Worm (Caenorhabditis elegans): ENCODE data around the gene F46B6.10.

The F46B6.10 gene

DNA sequence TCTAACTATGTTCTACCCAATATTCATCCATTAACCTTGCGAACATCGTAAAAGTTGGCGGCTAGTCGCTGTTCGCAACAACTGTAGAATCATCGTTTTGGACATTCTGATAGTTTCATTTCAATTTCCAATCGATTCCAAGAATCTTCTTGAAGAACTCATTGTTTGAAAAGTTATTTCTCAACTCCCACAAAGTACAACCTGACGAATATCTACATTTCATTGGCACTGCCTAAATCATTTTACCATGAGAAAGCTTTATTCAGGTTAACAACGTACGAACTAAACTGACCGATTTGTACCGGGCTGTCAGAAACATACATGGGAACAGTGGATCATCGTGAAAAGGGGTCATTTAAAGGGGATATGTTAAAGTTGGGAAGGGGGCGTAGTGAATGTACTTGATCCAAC, 15.1 kb downstream of the F46B6.10 start, which contains the start of gene F46B6.6 (continued):
- TF ChIP-seq ztf-25 (GFP tag; IDR thresholded peaks at IDR 0.05): no peak
- peak in 1 of 2 experiments; percentile 41 for TF ChIP-seq let-607 (tag; optimal IDR thresholded peaks at IDR 0.05)
- TF ChIP-seq him-1 (tag; optimal IDR thresholded peaks at IDR 0.05): no peak
- peak; percentile 50; the same call in 1 of the 2 replicates for TF ChIP-seq ekl-4 (GFP tag; IDR thresholded peaks at IDR 0.05)
- TF ChIP-seq tlf-1 (GFP tag; optimal IDR thresholded peaks at IDR 0.05): peak; percentile 12
- peak; percentile 60; the same call in 1 of the 2 replicates for TF ChIP-seq madf-3 (GFP tag; IDR thresholded peaks at IDR 0.05)
- no peak for TF ChIP-seq egrh-3 (GFP tag; IDR thresholded peaks at IDR 0.05)
- no peak for TF ChIP-seq ets-4 (GFP tag; optimal IDR thresholded peaks at IDR 0.05)
- TF ChIP-seq egl-18 (GFP tag; IDR thresholded peaks at IDR 0.05): no peak
- TF ChIP-seq hmg-20 (GFP tag; IDR thresholded peaks at IDR 0.05): no peak
- 0 out of 2 replicates have a peak, but pooled peaks have one; percentile 10 for TF ChIP-seq C06A6.2 (GFP tag; conservative IDR thresholded peaks at IDR 0.05)
- peak; percentile 12 for TF ChIP-seq lsl-1 (GFP tag; optimal IDR thresholded peaks at IDR 0.05)
- TF ChIP-seq F57C9.4 (tag; optimal IDR thresholded peaks at IDR 0.05): no peak
- TF ChIP-seq aptf-2 (GFP tag; conservative IDR thresholded peaks at IDR 0.05): no peak
- peak; percentile 29; the same call in 1 of the 2 replicates for TF ChIP-seq madf-6 (GFP tag; IDR thresholded peaks at IDR 0.05)
- TF ChIP-seq ztf-6 (GFP tag; IDR thresholded peaks at IDR 0.05): no peak
- TF ChIP-seq Y67H2A.10 (GFP tag; conservative IDR thresholded peaks at IDR 0.05): no peak
- peak; percentile 41; the same call in 1 of the 2 replicates for TF ChIP-seq K11D2.4 (GFP tag; IDR thresholded peaks at IDR 0.05)
- TF ChIP-seq somi-1 (GFP tag; optimal IDR thresholded peaks at IDR 0.05): no peak
- TF ChIP-seq Y53F4B.3 (GFP tag; IDR thresholded peaks at IDR 0.05): no peak
- TF ChIP-seq nfya-1 (tag; optimal IDR thresholded peaks at IDR 0.05; ENCODE audit: borderline replicate concordance, insufficient read depth): no peak
- TF ChIP-seq F10E7.11 (tag; optimal IDR thresholded peaks at IDR 0.05): peak; percentile 13
- no peak; the same call in 1 of the 2 replicates for TF ChIP-seq madf-8 (GFP tag; conservative IDR thresholded peaks at IDR 0.05)
- no peak for TF ChIP-seq snpc-1.3 (tag; optimal IDR thresholded peaks at IDR 0.05; ENCODE audit: insufficient read depth)
- no peak for TF ChIP-seq F55B11.4 (tag; optimal IDR thresholded peaks at IDR 0.05; ENCODE audit: borderline replicate concordance, insufficient read depth)
- TF ChIP-seq pha-4 (tag; optimal IDR thresholded peaks at IDR 0.05): no peak
- TF ChIP-seq K12H6.12 (tag; optimal IDR thresholded peaks at IDR 0.05): no peak
- no peak for TF ChIP-seq sdz-38 (tag; optimal IDR thresholded peaks at IDR 0.05)
- peak; percentile 22 for TF ChIP-seq nhr-27 (tag; optimal IDR thresholded peaks at IDR 0.05)
- no peak for TF ChIP-seq bed-1 (GFP tag; IDR thresholded peaks at IDR 0.05)
- peak; percentile 68 for TF ChIP-seq hsf-1 (GFP tag; IDR thresholded peaks at IDR 0.05)
- no peak for TF ChIP-seq Y95B8A.8 (GFP tag; IDR thresholded peaks at IDR 0.05)
- TF ChIP-seq nfyb-1 (GFP tag; IDR thresholded peaks at IDR 0.05): 0 out of 2 replicates have a peak, but pooled peaks have one; percentile 54
- TF ChIP-seq ztf-22 (GFP tag; optimal IDR thresholded peaks at IDR 0.05): no peak
- TF ChIP-seq rpc-1 (optimal IDR thresholded peaks at IDR 0.05): no peak
- no peak for TF ChIP-seq rpc-1 (tag; optimal IDR thresholded peaks at IDR 0.05)
- TF ChIP-seq cebp-2 (GFP tag; IDR thresholded peaks at IDR 0.05): no peak
- TF ChIP-seq cebp-1 (GFP tag; IDR thresholded peaks at IDR 0.05): no peak
- TF ChIP-seq cebp-1 (tag; optimal IDR thresholded peaks at IDR 0.05): peak; percentile 54
- TF ChIP-seq unc-62 (GFP tag; optimal IDR thresholded peaks at IDR 0.05): no peak
- no peak for TF ChIP-seq ceh-91 (GFP tag; IDR thresholded peaks at IDR 0.05)
- TF ChIP-seq mxl-1 (tag; optimal IDR thresholded peaks at IDR 0.05): no peak
- peak; percentile 80 for TF ChIP-seq chd-7 (tag; optimal IDR thresholded peaks at IDR 0.05)
- no peak for TF ChIP-seq ceh-100 (GFP tag; IDR thresholded peaks at IDR 0.05)
- TF ChIP-seq snpc-4 (GFP tag; optimal IDR thresholded peaks at IDR 0.05): peak; percentile 33
- TF ChIP-seq snpc-4 (tag; optimal IDR thresholded peaks at IDR 0.05): no peak
- TF ChIP-seq B0261.1 (tag; optimal IDR thresholded peaks at IDR 0.05): no peak
- TF ChIP-seq gei-17 (GFP tag; optimal IDR thresholded peaks at IDR 0.05): no peak
- no peak for TF ChIP-seq let-526 (GFP tag; IDR thresholded peaks at IDR 0.05)
